Fruit fly (Drosophila melanogaster): ENCODE data around the gene Paics.

- TF ChIP-seq CTCF (optimal IDR thresholded peaks at IDR 0.05) (no peak), CG8478 (optimal IDR thresholded peaks at IDR 0.05) (no peak)
Measured at dm6 chrX:12753602-12754347, 6.6 kb downstream of the Paics start.
